Worm (Caenorhabditis elegans) whole organism, late embryonic: ENCODE results near the gene F54B8.1.

ENCODE experiments used
- C38D4.7 ChIP-seq: fragments of 200-800 bp; sonication (Bioruptor generic); optimal IDR thresholded peaks from 2 replicates; lab custom pipeline; 2018; ENCODE audit warnings: mild to moderate bottlenecking, missing genetic modification characterization, moderate library complexity, missing compliant biosample characterization
- K02D7.2 ChIP-seq: sonication (generic microtip); optimal IDR thresholded peaks from 2 replicates; lab custom pipeline; 2017; ENCODE audit warnings: mild to moderate bottlenecking, missing genetic modification characterization, missing compliant biosample characterization
- ama-1 ChIP-seq: fragments of 150-350 bp; optimal IDR thresholded peaks from 2 replicates; lab custom pipeline; 2014
- che-1 ChIP-seq: sonication (generic microtip); optimal IDR thresholded peaks from 2 replicates; lab custom pipeline; 2016; ENCODE audit warnings: mild to moderate bottlenecking, missing genetic modification characterization, missing compliant biosample characterization
- hlh-30 ChIP-seq: sonication (generic microtip); optimal IDR thresholded peaks from 2 replicates; lab custom pipeline; 2017; ENCODE audit warnings: antibody characterized with exemption, missing genetic modification characterization, missing compliant biosample characterization; ENCODE audit not compliant: insufficient read depth
- tbx-7 ChIP-seq: sonication (generic microtip); optimal IDR thresholded peaks from 2 replicates; lab custom pipeline; 2016; ENCODE audit warnings: missing genotype, missing genetic modification characterization, missing compliant biosample characterization
- unc-55 ChIP-seq: sonication (generic microtip); optimal IDR thresholded peaks from 2 replicates; lab custom pipeline; 2017; ENCODE audit warnings: missing biosample characterization, missing genetic modification reagents, missing genetic modification characterization

DNA sequence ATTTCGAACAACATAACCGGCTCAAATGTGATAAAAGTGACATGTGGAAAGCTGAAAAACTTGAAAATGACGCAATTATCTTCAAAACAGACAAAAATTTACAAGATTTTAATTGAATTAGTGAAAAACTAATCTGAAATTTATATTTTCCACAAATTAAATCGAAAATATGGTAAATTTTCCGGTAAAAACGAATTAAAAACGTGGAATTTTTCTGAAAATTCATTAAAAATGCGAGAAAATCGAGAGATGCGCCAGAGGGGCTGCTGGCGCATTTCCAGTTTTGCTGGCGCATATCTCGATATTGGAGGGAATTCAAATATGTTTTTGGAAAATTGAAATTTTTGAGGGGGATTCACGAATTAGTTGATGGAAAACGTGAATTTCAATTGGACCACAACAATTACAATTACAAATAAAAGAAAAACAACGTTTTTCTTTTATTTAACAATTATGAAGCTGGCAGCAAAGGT lies 44.4 kb upstream of the F54B8.1 start, which contains the start of the genes haf-3 and F57A10.2:
- TF ChIP-seq tbx-7 (tag; lab: Kevin White, UChicago) (no peak), unc-55 (GFP tag; lab: Kevin White, UChicago) (peak; percentile 39), hlh-30 (tag; lab: Kevin White, UChicago) (peak; percentile 7), C38D4.7 (GFP tag; lab: Kevin White, UChicago) (no peak), ama-1 (lab: Kevin White, UChicago) (no peak), che-1 (tag; lab: Kevin White, UChicago) (no peak), K02D7.2 (tag; lab: Kevin White, UChicago) (no peak)
